Fruit fly (Drosophila melanogaster) ovary, adult (tissue): ENCODE measurements around the gene Gss2.
"Not testable (repeated sequence)": the region's sequence is repeated elsewhere in the genome, so short reads cannot be mapped to it uniquely, and the experiment has no call there.

Experiments used
- CG17801 ChIP-seq: fragments of 200-800 bp; optimal IDR thresholded peaks from 2 replicates; lab custom pipeline; 2019; ENCODE audit warnings: missing biosample characterization, mild to moderate bottlenecking, missing genetic modification characterization, moderate library complexity; ENCODE audit not compliant: partially characterized antibody

Gene Gss2

DNA sequence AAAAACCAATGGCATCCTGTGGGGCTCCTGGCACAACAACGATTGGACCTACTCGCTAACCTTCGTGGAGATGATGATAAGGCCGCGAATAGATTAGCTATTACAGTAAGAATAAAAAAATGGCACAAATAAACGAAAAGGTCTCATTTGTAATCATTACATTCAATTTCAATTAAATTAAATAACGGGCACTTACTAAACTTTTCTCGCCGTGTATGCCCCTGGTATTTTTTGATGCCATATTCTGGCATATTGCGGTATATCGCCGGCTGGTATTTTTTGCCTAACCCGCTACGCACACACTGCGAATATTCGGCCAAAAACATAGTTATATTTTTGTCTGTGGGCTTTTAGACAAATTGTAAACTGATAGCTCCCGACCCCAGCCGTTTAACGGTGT lies at the start of gene Gss2:
Gss2 (plus strand) TSS at position 301 of the 400 bp plus-strand sequence.
- not testable (repeated sequence) for TF ChIP-seq CG17801

DNA sequence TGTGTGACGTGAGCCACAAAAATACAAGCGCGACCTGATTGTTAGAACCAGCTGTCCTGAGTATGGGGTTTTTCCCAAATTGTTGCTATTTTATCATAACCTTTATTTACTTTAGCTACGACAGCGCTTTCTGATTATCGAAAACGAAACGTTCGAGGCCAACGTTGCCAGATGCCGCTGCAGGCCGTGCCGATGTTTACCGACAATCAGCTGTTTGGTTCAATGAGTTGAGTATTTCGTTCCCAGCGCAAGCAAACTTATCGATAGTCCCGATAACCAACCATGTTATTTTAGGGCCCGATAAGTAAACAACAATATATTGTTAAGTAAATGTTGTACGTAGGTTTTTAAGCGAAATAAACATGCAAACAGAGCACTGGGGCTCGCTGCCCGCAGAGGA lies 49.3 kb upstream of the Gss2 start, which contains the start of the genes CG15814 and Spt7:
CG15814 (minus strand) TSS at position 164 of the 400 bp plus-strand sequence.
Spt7 (plus strand) TSS at position 282 of the 400 bp plus-strand sequence.
- TF ChIP-seq CG17801, result peak; percentile 63

- no peak for TF ChIP-seq CG17801
These were observed 47.0 kb upstream of the Gss2 start, which contains the start of gene CG32554 for dm6 chrX:17852457-17852856. Gene CG32554 (minus strand): TSS chrX:17852685.

DNA sequence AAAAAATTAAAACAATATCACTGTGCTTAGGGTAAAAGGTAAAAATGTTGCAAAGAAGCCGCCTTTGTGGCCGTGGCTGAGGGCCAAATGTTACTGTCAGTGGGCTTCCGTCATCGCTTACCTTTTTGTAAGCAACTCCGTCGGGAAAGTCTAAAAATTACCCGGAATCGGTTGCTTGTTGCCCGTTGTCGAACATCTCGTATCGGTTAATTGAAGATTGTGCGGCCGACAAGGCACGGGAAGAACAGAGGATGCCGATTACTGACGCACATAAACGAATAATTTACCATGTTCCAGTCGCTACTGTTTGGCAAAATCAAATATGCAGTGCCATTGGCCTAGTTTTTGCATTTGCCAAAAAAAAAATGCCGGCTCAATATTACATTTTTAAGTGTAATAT lies 43.5 kb upstream of the Gss2 start, which contains the start of gene Mco4:
Mco4 (minus strand) TSS at position 101 of the 400 bp plus-strand sequence.
- TF ChIP-seq CG17801, result no peak

DNA sequence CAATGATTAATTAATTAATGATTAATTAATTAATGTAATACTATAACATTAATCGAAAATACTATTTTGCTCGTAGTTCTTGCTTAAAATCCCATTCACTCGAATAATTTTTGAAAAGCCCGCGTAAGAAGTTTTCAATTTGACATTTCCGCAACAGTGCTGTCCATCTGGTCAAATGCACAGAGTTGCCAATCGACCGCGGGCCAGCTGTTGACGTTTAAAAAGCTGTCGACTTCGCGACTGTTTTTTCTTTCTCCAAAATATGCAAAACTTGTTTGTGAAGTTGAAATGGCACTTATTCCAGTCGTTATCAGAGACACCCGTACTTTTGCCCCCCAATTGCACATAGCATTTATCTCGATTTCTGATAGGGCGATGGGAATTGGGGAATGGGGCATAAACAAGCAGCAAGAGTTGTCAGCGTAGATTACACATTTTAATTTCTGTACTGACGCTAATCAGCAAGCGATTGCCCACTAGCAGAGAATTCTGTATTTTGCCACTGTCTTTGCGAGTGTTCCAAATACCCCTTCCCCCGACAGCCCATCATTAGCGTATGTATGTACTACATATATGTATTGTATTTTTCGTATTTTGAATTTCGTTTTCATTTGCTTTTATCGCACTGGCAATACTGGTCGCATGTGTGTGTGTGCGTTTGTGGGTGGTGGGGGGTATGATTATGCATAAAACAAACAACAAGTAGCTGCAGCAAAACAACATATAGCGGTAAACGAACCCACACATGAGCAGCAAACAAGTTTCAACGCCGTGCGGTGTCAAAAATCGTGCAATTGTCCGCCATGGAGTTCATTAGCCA lies 42.8 kb upstream of the Gss2 start, which contains the start of gene Srx:
Srx (plus strand) TSS at position 517 of the 820 bp plus-strand sequence.
- peak; percentile 65 for TF ChIP-seq CG17801

DNA sequence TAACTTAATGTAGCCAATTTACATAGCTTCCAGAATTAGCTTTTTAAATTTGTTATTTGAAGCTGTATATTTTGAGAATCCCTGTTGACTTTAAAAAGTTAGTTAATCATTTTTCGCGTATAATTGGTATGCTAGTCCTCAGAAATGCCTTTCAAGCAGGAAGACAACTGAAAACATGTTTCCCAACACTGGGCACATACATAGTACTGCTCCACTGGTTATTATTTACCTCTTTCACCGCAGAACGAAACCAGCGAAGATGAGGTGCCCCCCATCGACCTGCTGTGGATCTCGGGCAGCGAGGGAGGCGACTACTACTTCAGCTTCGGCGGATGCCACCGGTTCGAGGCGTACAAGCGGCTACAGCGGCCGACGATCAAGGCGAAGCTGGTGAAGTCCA lies 41.7 kb upstream of the Gss2 start:
- TF ChIP-seq CG17801, result no peak

dm6 chrX:17860711-17861110 lies 38.8 kb upstream of the Gss2 start, which contains the start of the genes Arp8 and CG6769:
Gene Arp8 (minus strand): TSS chrX:17860800.
Gene CG6769 (plus strand): TSS chrX:17861002.
- TF ChIP-seq CG17801, result peak; percentile 54

DNA sequence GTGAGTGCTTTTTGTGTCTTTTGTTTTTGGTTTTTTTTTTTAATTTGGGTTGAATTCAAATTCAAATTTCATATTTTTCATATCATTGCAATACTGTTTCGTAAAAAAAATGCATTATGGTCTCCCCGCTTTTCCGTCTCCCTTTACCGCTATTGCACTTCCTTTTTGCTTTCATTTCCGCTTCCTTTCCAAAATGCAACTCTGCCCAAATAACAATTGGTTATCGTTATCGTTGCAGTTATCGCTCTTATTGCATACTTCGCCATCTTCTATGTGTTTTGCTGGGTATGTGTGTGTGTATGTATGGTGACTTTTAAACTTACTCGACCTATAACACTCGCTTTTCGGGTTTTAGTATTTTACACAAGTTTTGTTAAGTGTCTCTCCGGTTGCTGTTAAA lies 34.4 kb upstream of the Gss2 start:
- TF ChIP-seq CG17801, result no peak

- TF ChIP-seq CG17801, result no peak
These were observed 28.7 kb upstream of the Gss2 start for dm6 chrX:17870614-17871394.

dm6 chrX:17872310-17872709 lies 27.2 kb upstream of the Gss2 start:
- no peak for TF ChIP-seq CG17801

dm6 chrX:17873329-17873728 lies 26.2 kb upstream of the Gss2 start:
- no peak for TF ChIP-seq CG17801

DNA sequence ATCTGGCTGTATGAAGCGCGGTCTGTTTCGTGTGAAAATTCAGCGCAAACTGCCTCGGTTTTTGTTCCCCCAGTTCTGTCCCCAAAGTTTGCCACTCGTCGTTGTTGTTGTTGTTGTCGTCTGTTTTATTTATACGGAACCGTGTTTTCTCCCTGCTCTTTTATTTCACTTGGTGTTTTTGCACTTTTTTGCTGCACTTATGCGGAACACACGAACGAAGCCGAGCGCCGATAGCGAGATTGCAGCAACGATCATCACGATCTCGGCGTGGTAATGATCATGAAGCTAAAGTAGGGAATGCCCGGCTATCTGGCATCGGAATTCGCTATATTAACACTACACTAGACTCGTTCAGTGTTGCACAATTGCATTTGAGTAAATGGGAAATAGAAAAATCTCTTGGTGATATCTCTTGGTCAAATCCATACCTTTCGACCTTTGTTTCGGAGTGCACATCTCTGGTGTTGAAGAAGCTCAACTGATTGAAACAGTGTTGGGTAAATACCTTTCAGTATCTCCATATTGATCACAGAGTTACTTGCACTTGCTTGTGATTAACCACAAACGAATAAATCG lies 24.4 kb upstream of the Gss2 start:
- TF ChIP-seq CG17801, result no peak

DNA sequence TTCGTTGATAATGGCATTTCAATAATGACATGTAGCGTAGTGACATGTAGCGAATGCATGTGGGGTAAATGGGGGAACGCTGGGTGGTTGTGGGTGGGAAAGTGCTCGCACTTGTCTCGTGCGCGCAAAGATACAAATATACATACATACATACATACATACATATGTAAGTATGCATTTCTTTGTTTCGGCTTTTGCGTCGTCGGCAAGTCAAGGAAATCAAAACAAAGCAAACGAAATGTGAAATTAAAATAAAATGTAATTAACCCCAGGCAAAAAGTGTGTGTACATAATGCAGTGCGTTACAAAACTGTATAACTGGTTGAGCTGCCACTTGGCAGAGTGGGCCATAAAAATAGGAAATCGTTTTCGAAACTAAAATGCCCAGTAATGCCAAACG lies 23.8 kb upstream of the Gss2 start:
- TF ChIP-seq CG17801, result no peak

DNA sequence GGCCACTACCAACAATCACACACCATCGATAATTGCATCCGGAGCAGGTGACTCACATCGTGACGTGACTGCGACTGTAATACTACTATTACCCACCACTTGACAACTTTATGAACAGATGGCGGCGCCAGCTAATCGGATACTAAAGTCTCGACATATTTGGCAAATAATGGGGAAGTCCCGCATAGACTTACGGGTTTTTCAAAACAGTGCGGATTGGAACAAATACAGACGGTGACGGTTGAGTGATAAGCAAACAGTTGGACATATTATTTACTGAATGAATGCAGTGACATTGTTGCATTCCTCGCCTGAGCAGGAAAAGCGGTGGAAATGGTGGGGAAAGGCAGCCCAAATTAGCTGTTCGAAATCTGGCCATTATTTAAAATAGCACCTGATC lies 23.0 kb upstream of the Gss2 start:
- TF ChIP-seq CG17801, result no peak

dm6 chrX:17877974-17878373 lies 21.5 kb upstream of the Gss2 start:
- no peak for TF ChIP-seq CG17801

dm6 chrX:17878632-17879033 lies 20.9 kb upstream of the Gss2 start:
- no peak for TF ChIP-seq CG17801
